Worm (Caenorhabditis elegans) whole organism, L4 larva: ENCODE results near the gene nhr-207.

Experiments
- F49E8.2 ChIP-seq: sonication (generic microtip); optimal IDR thresholded peaks from 2 replicates; lab custom pipeline; 2016; ENCODE audit warnings: missing compliant biosample characterization, mild to moderate bottlenecking, missing genetic modification characterization, borderline replicate concordance
- R02D3.7 ChIP-seq: fragments of 150-350 bp; sonication (generic microtip); optimal IDR thresholded peaks from 3 replicates; lab custom pipeline; 2014; ENCODE audit warnings: missing biosample characterization, missing genetic modification characterization
- ama-1 ChIP-seq: fragments of 150-350 bp; optimal IDR thresholded peaks from 2 replicates; lab custom pipeline; 2014; ENCODE audit warnings: inconsistent platforms, mixed read lengths
- ceh-82 ChIP-seq: sonication (generic microtip); optimal IDR thresholded peaks from 2 replicates; lab custom pipeline; 2017; ENCODE audit warnings: missing biosample characterization, missing genetic modification characterization
- daf-19 ChIP-seq: fragments of 200-800 bp; sonication (Bioruptor generic); conservative IDR thresholded peaks from 2 replicates; pipeline ENCODE4 v1.3.6; 2022; ENCODE audit warnings: missing genetic modification characterization, missing compliant biosample characterization
- lin-13 ChIP-seq: fragments of 150-350 bp; optimal IDR thresholded peaks from 2 replicates; lab custom pipeline; 2014; ENCODE audit warnings: missing biosample characterization, missing genetic modification reagents, missing genetic modification characterization
- lin-39 ChIP-seq: fragments of 150-350 bp; optimal IDR thresholded peaks from 2 replicates; lab custom pipeline; 2014; ENCODE audit warnings: missing biosample characterization, missing genetic modification reagents, missing genetic modification characterization
- nhr-237 ChIP-seq: sonication (generic microtip); optimal IDR thresholded peaks from 2 replicates; lab custom pipeline; 2017; ENCODE audit warnings: missing biosample characterization, missing genetic modification characterization
- rbr-2 ChIP-seq: sonication (generic microtip); optimal IDR thresholded peaks from 2 replicates; lab custom pipeline; 2016; ENCODE audit warnings: missing genotype, missing genetic modification characterization, missing compliant biosample characterization
- saeg-2 ChIP-seq: fragments of 200-800 bp; sonication (Bioruptor generic); IDR thresholded peaks from 2 replicates; pipeline ENCODE4 v1.3.6; 2022; ENCODE audit warnings: missing genetic modification reagents, missing genetic modification characterization, missing compliant biosample characterization
- set-16 ChIP-seq: fragments of 200-800 bp; sonication (Bioruptor generic); IDR thresholded peaks from 2 replicates; pipeline ENCODE4 v1.3.6; 2022; ENCODE audit warnings: missing genetic modification reagents, missing genetic modification characterization, missing compliant biosample characterization
- unc-62 ChIP-seq, 3 experiments: fragments of 150-350 bp in 1 of 3; sonication (generic microtip); optimal IDR thresholded peaks in 2 of 3; peaks in 1 of 3; 1 replicate in 1 of 3; 2 replicates in 2 of 3; lab custom pipeline; 2014 to 2017; ENCODE audit warnings: missing biosample characterization in 3 of 3, missing genetic modification characterization in 3 of 3, missing genetic modification reagents in 3 of 3, missing genotype in 1 of 3
- zip-2 ChIP-seq: fragments of 150-350 bp; optimal IDR thresholded peaks from 2 replicates; lab custom pipeline; 2014; ENCODE audit warnings: missing biosample characterization, missing genetic modification characterization
- ztf-7 ChIP-seq: fragments of 150-350 bp; optimal IDR thresholded peaks from 2 replicates; lab custom pipeline; 2014; ENCODE audit warnings: missing biosample characterization, missing genetic modification characterization

DNA sequence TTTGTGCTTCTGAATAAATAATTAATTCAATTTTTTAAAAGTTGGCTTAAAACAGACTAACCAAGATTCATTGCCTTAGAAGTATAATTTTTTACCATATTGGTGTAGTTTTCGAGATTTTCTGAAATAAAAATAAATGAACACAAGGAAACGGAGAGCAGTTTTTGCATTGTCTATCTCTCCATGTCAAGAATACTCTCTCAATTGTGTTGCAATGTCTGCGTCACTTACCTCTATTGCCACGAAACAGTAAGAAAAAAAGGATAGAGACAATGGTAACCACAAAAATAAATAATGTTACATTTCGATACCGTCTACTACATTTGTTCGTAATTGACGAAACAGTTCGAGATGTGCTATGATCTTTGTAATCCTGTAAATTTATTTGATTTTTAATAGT, 13.0 kb upstream of the nhr-207 start, which contains the start of gene R07B7.10:
- TF ChIP-seq zip-2 (tag; lab: Kevin White, UChicago) (no peak), ztf-7 (no peak), daf-19 (GFP tag; lab: Robert Waterston, UW) (no peak), saeg-2 (GFP tag; lab: Robert Waterston, UW) (no peak), rbr-2 (tag; lab: Kevin White, UChicago) (no peak), R02D3.7 (tag; lab: Kevin White, UChicago) (no peak), set-16 (GFP tag; lab: Robert Waterston, UW) (no peak), unc-62 (GFP tag; optimal IDR thresholded peaks at IDR 0.05 in 1 of 2; lab: Kevin White, UChicago) (no peak), unc-62 (tag; optimal IDR thresholded peaks at IDR 0.05; lab: Kevin White, UChicago) (no peak), lin-13 (GFP tag; lab: Kevin White, UChicago) (no peak), lin-39 (tag; lab: Kevin White, UChicago) (no peak), ceh-82 (tag; lab: Kevin White, UChicago) (no peak), ama-1 (no peak), nhr-237 (tag; lab: Kevin White, UChicago) (no peak), F49E8.2 (no peak)
